Worm (Caenorhabditis elegans) whole organism, young adult: ENCODE measurements around the gene kel-8.

Source experiments
- B0035.1 ChIP-seq: sonication (generic microtip); optimal IDR thresholded peaks from 2 replicates; lab custom pipeline; 2016; ENCODE audit warnings: missing genetic modification characterization, mild to moderate bottlenecking, missing compliant biosample characterization, missing genotype, missing genetic modification reagents
- C17E4.6 ChIP-seq: fragments of 200-800 bp; sonication (Bioruptor generic); IDR thresholded peaks from 2 replicates; pipeline ENCODE4 v1.3.6; 2022; ENCODE audit warnings: missing genetic modification reagents, missing genetic modification characterization, missing compliant biosample characterization
- F10E7.11 ChIP-seq: sonication (generic microtip); optimal IDR thresholded peaks from 2 replicates; lab custom pipeline; 2017; ENCODE audit warnings: mild to moderate bottlenecking, missing genetic modification characterization, moderate library complexity, missing compliant biosample characterization
- F37B4.10 ChIP-seq: fragments of 200-800 bp; sonication (Bioruptor generic); IDR thresholded peaks from 2 replicates; pipeline ENCODE4 v1.3.6; 2022; ENCODE audit warnings: missing genetic modification characterization, missing compliant biosample characterization
- F52B5.7 ChIP-seq: sonication (generic microtip); optimal IDR thresholded peaks from 2 replicates; lab custom pipeline; 2016; ENCODE audit warnings: mild to moderate bottlenecking, missing genetic modification characterization, missing compliant biosample characterization
- K11D2.4 ChIP-seq: fragments of 200-800 bp; sonication (Bioruptor generic); IDR thresholded peaks from 2 replicates; pipeline ENCODE4 v1.3.6; 2022; ENCODE audit warnings: missing genetic modification reagents, missing genetic modification characterization, missing compliant biosample characterization
- Y53G8AR.9 ChIP-seq: fragments of 200-800 bp; sonication (Bioruptor generic); conservative IDR thresholded peaks from 2 replicates; pipeline ENCODE4 v1.3.6; 2022; ENCODE audit warnings: missing genetic modification reagents, missing genetic modification characterization, missing compliant biosample characterization
- Y56A3A.18 ChIP-seq: fragments of 200-800 bp; sonication (Bioruptor generic); IDR thresholded peaks from 2 replicates; pipeline ENCODE4 v1.3.6; 2022; ENCODE audit warnings: missing genetic modification reagents, missing genetic modification characterization, missing compliant biosample characterization
- Y79H2A.3 ChIP-seq: fragments of 200-800 bp; sonication (Bioruptor generic); conservative IDR thresholded peaks from 2 replicates; pipeline ENCODE4 v1.3.6; 2022; ENCODE audit warnings: missing genetic modification reagents, missing genetic modification characterization, missing compliant biosample characterization
- ZK185.1 ChIP-seq: sonication (generic microtip); optimal IDR thresholded peaks from 2 replicates; lab custom pipeline; 2016; ENCODE audit warnings: mild to moderate bottlenecking, missing genetic modification characterization, missing compliant biosample characterization; ENCODE audit not compliant: poor library complexity, severe bottlenecking
- bed-2 ChIP-seq: fragments of 200-800 bp; sonication (Bioruptor generic); IDR thresholded peaks from 2 replicates; pipeline ENCODE4 v1.3.6; 2022; ENCODE audit warnings: missing genetic modification reagents, missing genetic modification characterization, missing compliant biosample characterization
- cebp-1 ChIP-seq, 2 experiments: fragments of 200-800 bp in 1 of 2; sonication (Bioruptor generic) in 1 of 2; sonication (generic microtip) in 1 of 2; IDR thresholded peaks in 1 of 2; optimal IDR thresholded peaks in 1 of 2; 2 replicates each; pipeline versions ENCODE4 v1.3.6 to Lab custom; 2017 to 2022; ENCODE audit warnings: missing compliant biosample characterization in 2 of 2, missing genetic modification characterization in 2 of 2, mild to moderate bottlenecking in 1 of 2, missing genetic modification reagents in 1 of 2, moderate library complexity in 1 of 2
- cebp-2 ChIP-seq: fragments of 200-800 bp; sonication (Bioruptor generic); IDR thresholded peaks from 2 replicates; pipeline ENCODE4 v1.3.6; 2022; ENCODE audit warnings: missing genetic modification characterization, missing compliant biosample characterization
- ceh-79 ChIP-seq: sonication (generic microtip); optimal IDR thresholded peaks from 2 replicates; lab custom pipeline; 2017; ENCODE audit warnings: mild to moderate bottlenecking, missing genetic modification characterization, missing compliant biosample characterization
- ceh-91 ChIP-seq: fragments of 200-800 bp; sonication (Bioruptor generic); IDR thresholded peaks from 2 replicates; pipeline ENCODE4 v1.3.6; 2022; ENCODE audit warnings: missing genetic modification reagents, missing genetic modification characterization, missing compliant biosample characterization
- chd-7 ChIP-seq: sonication (generic microtip); optimal IDR thresholded peaks from 2 replicates; lab custom pipeline; 2016; ENCODE audit warnings: mild to moderate bottlenecking, missing genetic modification characterization, moderate library complexity, missing compliant biosample characterization
- die-1 ChIP-seq: sonication (generic microtip); optimal IDR thresholded peaks from 2 replicates; lab custom pipeline; 2016; ENCODE audit warnings: missing genotype, mild to moderate bottlenecking, missing genetic modification characterization, missing compliant biosample characterization
- egrh-3 ChIP-seq: fragments of 200-800 bp; sonication (Bioruptor generic); IDR thresholded peaks from 2 replicates; pipeline ENCODE4 v1.3.6; 2022; ENCODE audit warnings: missing genetic modification reagents, missing genetic modification characterization, missing compliant biosample characterization
- ekl-4 ChIP-seq: fragments of 200-800 bp; sonication (Bioruptor generic); IDR thresholded peaks from 2 replicates; pipeline ENCODE4 v1.3.6; 2022; ENCODE audit warnings: missing genetic modification reagents, missing genetic modification characterization, missing compliant biosample characterization
- hmg-20 ChIP-seq: fragments of 200-800 bp; sonication (Bioruptor generic); IDR thresholded peaks from 2 replicates; pipeline ENCODE4 v1.3.6; 2022; ENCODE audit warnings: missing genetic modification reagents, missing genetic modification characterization, missing compliant biosample characterization
- hrde-1 ChIP-seq: sonication (generic microtip); optimal IDR thresholded peaks from 2 replicates; lab custom pipeline; 2016; ENCODE audit warnings: missing genetic modification characterization, mild to moderate bottlenecking, missing compliant biosample characterization, moderate library complexity, missing genotype, missing genetic modification reagents, borderline replicate concordance
- lsy-27 ChIP-seq: sonication (generic microtip); optimal IDR thresholded peaks from 2 replicates; lab custom pipeline; 2017; ENCODE audit warnings: missing genetic modification characterization, mild to moderate bottlenecking, missing compliant biosample characterization, antibody characterized with exemption, missing genotype, borderline replicate concordance; ENCODE audit not compliant: insufficient read depth
- madf-10 ChIP-seq: sonication (generic microtip); optimal IDR thresholded peaks from 2 replicates; lab custom pipeline; 2016; ENCODE audit warnings: mild to moderate bottlenecking, missing genetic modification characterization, missing compliant biosample characterization
- madf-3 ChIP-seq: fragments of 200-800 bp; sonication (Bioruptor generic); IDR thresholded peaks from 2 replicates; pipeline ENCODE4 v1.3.6; 2022; ENCODE audit warnings: missing genetic modification reagents, missing genetic modification characterization, missing compliant biosample characterization
- madf-8 ChIP-seq: fragments of 200-800 bp; sonication (Bioruptor generic); conservative IDR thresholded peaks from 2 replicates; pipeline ENCODE4 v1.3.6; 2022; ENCODE audit warnings: missing genetic modification reagents, missing genetic modification characterization, missing compliant biosample characterization
- mcd-1 ChIP-seq: fragments of 200-800 bp; sonication (Bioruptor generic); IDR thresholded peaks from 2 replicates; pipeline ENCODE4 v1.3.6; 2022; ENCODE audit warnings: missing genetic modification reagents, missing genetic modification characterization, missing compliant biosample characterization
- mel-28 ChIP-seq: sonication (generic microtip); optimal IDR thresholded peaks from 2 replicates; lab custom pipeline; 2016; ENCODE audit warnings: borderline replicate concordance, mild to moderate bottlenecking, missing genetic modification characterization, missing compliant biosample characterization
- nhr-90 ChIP-seq: sonication (generic microtip); optimal IDR thresholded peaks from 2 replicates; lab custom pipeline; 2016; ENCODE audit warnings: missing genotype, mild to moderate bottlenecking, missing genetic modification characterization, missing compliant biosample characterization
- rec-8 ChIP-seq, 2 experiments: sonication (generic microtip); optimal IDR thresholded peaks; 2 replicates each; lab custom pipeline; 2016; ENCODE audit warnings: mild to moderate bottlenecking in 2 of 2, missing genetic modification characterization in 2 of 2, missing genetic modification reagents in 2 of 2, missing genotype in 2 of 2, missing biosample characterization in 1 of 2, missing compliant biosample characterization in 1 of 2, moderate library complexity in 1 of 2
- repo-1 ChIP-seq: sonication (generic microtip); optimal IDR thresholded peaks from 2 replicates; lab custom pipeline; 2017; ENCODE audit warnings: mild to moderate bottlenecking, missing genetic modification characterization, missing compliant biosample characterization
- rpc-1 ChIP-seq, 2 experiments: fragments of 150-350 bp in 1 of 2; sonication (generic microtip) in 1 of 2; optimal IDR thresholded peaks; 2 replicates each; lab custom pipeline; 2014 to 2018; ENCODE audit warnings: missing biosample characterization in 1 of 2, missing genetic modification characterization in 1 of 2, missing genetic modification reagents in 1 of 2, missing genotype in 1 of 2
- snpc-1.1 ChIP-seq: sonication (generic microtip); optimal IDR thresholded peaks from 2 replicates; lab custom pipeline; 2017; ENCODE audit warnings: missing genetic modification characterization, mild to moderate bottlenecking, missing compliant biosample characterization, antibody characterized with exemption, moderate library complexity, missing genotype, missing genetic modification reagents; ENCODE audit not compliant: insufficient read depth
- snpc-1.3 ChIP-seq: sonication (generic microtip); optimal IDR thresholded peaks from 2 replicates; lab custom pipeline; 2017; ENCODE audit warnings: missing genetic modification characterization, mild to moderate bottlenecking, missing compliant biosample characterization, antibody characterized with exemption, moderate library complexity, missing genotype, missing genetic modification reagents; ENCODE audit not compliant: insufficient read depth
- snpc-4 ChIP-seq, 5 experiments: fragments of 150-350 bp in 1 of 5; sonication (generic microtip) in 4 of 5; optimal IDR thresholded peaks; 2 replicates each; lab custom pipeline; 2014 to 2018; ENCODE audit warnings: missing genetic modification characterization in 5 of 5, missing biosample characterization in 3 of 5, antibody characterized with exemption in 2 of 5, mild to moderate bottlenecking in 2 of 5, missing compliant biosample characterization in 2 of 5, missing genotype in 2 of 5, moderate library complexity in 2 of 5, missing genetic modification reagents in 1 of 5
- tbp1 ChIP-seq: fragments of 200-800 bp; sonication (Bioruptor generic); optimal IDR thresholded peaks from 2 replicates; lab custom pipeline; 2018; ENCODE audit warnings: mild to moderate bottlenecking, missing genetic modification characterization, missing compliant biosample characterization
- tbx-9 ChIP-seq: sonication (generic microtip); optimal IDR thresholded peaks from 2 replicates; lab custom pipeline; 2016; ENCODE audit warnings: borderline replicate concordance, missing genetic modification characterization, inconsistent platforms, missing compliant biosample characterization
- unc-130 ChIP-seq: sonication (generic microtip); optimal IDR thresholded peaks from 2 replicates; lab custom pipeline; 2016; ENCODE audit warnings: missing genetic modification reagents, missing genetic modification characterization, missing compliant biosample characterization
- xnd-1 ChIP-seq: sonication (generic microtip); optimal IDR thresholded peaks from 2 replicates; lab custom pipeline; 2016; ENCODE audit warnings: missing genotype, missing genetic modification reagents, missing genetic modification characterization, missing compliant biosample characterization
- zim-3 ChIP-seq: sonication (generic microtip); optimal IDR thresholded peaks from 2 replicates; lab custom pipeline; 2017; ENCODE audit warnings: mild to moderate bottlenecking, missing genetic modification characterization, moderate library complexity, missing compliant biosample characterization
- ztf-22 ChIP-seq: fragments of 200-800 bp; sonication (Bioruptor generic); optimal IDR thresholded peaks from 2 replicates; lab custom pipeline; 2018; ENCODE audit warnings: mild to moderate bottlenecking, missing genetic modification characterization, moderate library complexity, missing compliant biosample characterization
- ztf-25 ChIP-seq: fragments of 200-800 bp; sonication (Bioruptor generic); IDR thresholded peaks from 2 replicates; pipeline ENCODE4 v1.3.6; 2022; ENCODE audit warnings: missing genetic modification reagents, missing genetic modification characterization, missing compliant biosample characterization
- ztf-26 ChIP-seq: sonication (generic microtip); optimal IDR thresholded peaks from 2 replicates; lab custom pipeline; 2017; ENCODE audit warnings: missing genetic modification characterization, missing compliant biosample characterization

The kel-8 gene

ce11 chrV:2690948-2691347 is 19.7 kb downstream of the kel-8 start (continued):
- no peak for TF ChIP-seq K11D2.4 (GFP tag; lab: Robert Waterston, UW)
- peak; percentile 45 for TF ChIP-seq madf-8 (GFP tag; lab: Robert Waterston, UW)
- no peak for TF ChIP-seq snpc-1.3 (tag; lab: Kevin White, UChicago)
- TF ChIP-seq ekl-4 (GFP tag; lab: Robert Waterston, UW): no peak
- TF ChIP-seq, all 124 proteins: peak for 5

DNA sequence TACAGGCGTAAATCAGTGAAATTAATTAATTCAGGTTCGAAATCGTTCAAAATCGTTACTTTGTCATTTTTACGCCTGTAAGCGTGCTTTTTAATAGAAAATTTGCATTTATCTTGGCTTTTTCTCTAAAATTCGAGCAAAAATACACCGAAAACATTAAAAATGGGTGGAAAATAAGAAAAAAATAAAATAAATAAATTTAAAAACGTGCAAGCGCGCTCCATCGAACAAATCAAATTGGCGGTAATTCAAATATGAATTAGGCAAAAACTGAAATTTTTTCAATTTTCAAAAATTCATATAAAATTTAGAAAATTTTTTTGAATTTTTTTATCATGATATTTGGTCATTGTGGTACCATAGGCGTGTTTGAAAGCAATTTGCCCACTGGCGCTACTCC is 20.4 kb downstream of the kel-8 start:
- TF ChIP-seq mcd-1 (GFP tag; lab: Robert Waterston, UW): peak; percentile 55; the same call in 1 of the 2 replicates
- TF ChIP-seq, all 124 proteins: peak for 1; not testable (repeated sequence) for 123

ce11 chrV:2694389-2694788 is 23.1 kb downstream of the kel-8 start, which contains the start of gene Y45G12B.2:
Gene Y45G12B.2, plus strand, starts transcription at chrV:2694771.
- TF ChIP-seq egrh-3 (GFP tag; lab: Robert Waterston, UW): no peak
- no peak for TF ChIP-seq ceh-91 (GFP tag; lab: Robert Waterston, UW)
- TF ChIP-seq xnd-1: no peak
- no peak for TF ChIP-seq ceh-79 (tag; lab: Kevin White, UChicago)
- no peak for TF ChIP-seq ztf-22 (GFP tag; lab: Kevin White, UChicago)
- TF ChIP-seq rec-8 (tag; optimal IDR thresholded peaks at IDR 0.05; lab: Kevin White, UChicago): no peak
- TF ChIP-seq hmg-20 (GFP tag; lab: Robert Waterston, UW): no peak
- no peak for TF ChIP-seq ZK185.1 (tag; lab: Kevin White, UChicago)
- no peak for TF ChIP-seq tbx-9 (tag; lab: Kevin White, UChicago)
- no peak for TF ChIP-seq cebp-1 (GFP tag; IDR thresholded peaks at IDR 0.05; lab: Robert Waterston, UW)
- peak; percentile 56 for TF ChIP-seq cebp-1 (tag; optimal IDR thresholded peaks at IDR 0.05; lab: Kevin White, UChicago)
- no peak for TF ChIP-seq mel-28 (tag; lab: Kevin White, UChicago)
- TF ChIP-seq lsy-27 (tag; lab: Kevin White, UChicago): no peak
- no peak for TF ChIP-seq madf-10 (tag; lab: Kevin White, UChicago)
- no peak for TF ChIP-seq chd-7 (tag; lab: Kevin White, UChicago)
- no peak for TF ChIP-seq madf-3 (GFP tag; lab: Robert Waterston, UW)
- TF ChIP-seq Y79H2A.3 (GFP tag; lab: Robert Waterston, UW): no peak
- no peak for TF ChIP-seq F37B4.10 (GFP tag; lab: Robert Waterston, UW)
- no peak for TF ChIP-seq zim-3
- no peak for TF ChIP-seq snpc-4 (GFP tag; optimal IDR thresholded peaks at IDR 0.05; lab: Kevin White, UChicago)
- TF ChIP-seq snpc-4 (tag; optimal IDR thresholded peaks at IDR 0.05; lab: Kevin White, UChicago): peak in 2 of 4 experiments; percentile 58 to 69
- TF ChIP-seq F52B5.7 (tag; lab: Kevin White, UChicago): no peak
- TF ChIP-seq nhr-90: no peak
- TF ChIP-seq tbp1 (GFP tag; lab: Kevin White, UChicago): peak; percentile 41
- TF ChIP-seq hrde-1: no peak
- TF ChIP-seq C17E4.6 (GFP tag; lab: Robert Waterston, UW): peak; percentile 59; the same call in 1 of the 2 replicates
- TF ChIP-seq B0035.1 (tag; lab: Kevin White, UChicago): no peak
- no peak for TF ChIP-seq bed-2 (GFP tag; lab: Robert Waterston, UW)
- TF ChIP-seq Y53G8AR.9 (GFP tag; lab: Robert Waterston, UW): 0 out of 2 replicates have a peak, but pooled peaks have one; percentile 32
- no peak for TF ChIP-seq rpc-1 (optimal IDR thresholded peaks at IDR 0.05; lab: Kevin White, UChicago)
- TF ChIP-seq rpc-1 (tag; optimal IDR thresholded peaks at IDR 0.05; lab: Kevin White, UChicago): no peak
- no peak for TF ChIP-seq die-1
- no peak for TF ChIP-seq Y56A3A.18 (GFP tag; lab: Robert Waterston, UW)
- no peak for TF ChIP-seq ztf-26 (tag; lab: Kevin White, UChicago)
- no peak for TF ChIP-seq repo-1
- TF ChIP-seq snpc-1.1 (tag; lab: Kevin White, UChicago): no peak
- no peak for TF ChIP-seq unc-130 (GFP tag; lab: Kevin White, UChicago)
- TF ChIP-seq cebp-2 (GFP tag; lab: Robert Waterston, UW): no peak
- TF ChIP-seq ztf-25 (GFP tag; lab: Robert Waterston, UW): no peak
- TF ChIP-seq F10E7.11 (tag; lab: Kevin White, UChicago): no peak
